Worm (Caenorhabditis elegans): Measurements from ENCODE around the gene plrg-1.

Gene plrg-1

DNA sequence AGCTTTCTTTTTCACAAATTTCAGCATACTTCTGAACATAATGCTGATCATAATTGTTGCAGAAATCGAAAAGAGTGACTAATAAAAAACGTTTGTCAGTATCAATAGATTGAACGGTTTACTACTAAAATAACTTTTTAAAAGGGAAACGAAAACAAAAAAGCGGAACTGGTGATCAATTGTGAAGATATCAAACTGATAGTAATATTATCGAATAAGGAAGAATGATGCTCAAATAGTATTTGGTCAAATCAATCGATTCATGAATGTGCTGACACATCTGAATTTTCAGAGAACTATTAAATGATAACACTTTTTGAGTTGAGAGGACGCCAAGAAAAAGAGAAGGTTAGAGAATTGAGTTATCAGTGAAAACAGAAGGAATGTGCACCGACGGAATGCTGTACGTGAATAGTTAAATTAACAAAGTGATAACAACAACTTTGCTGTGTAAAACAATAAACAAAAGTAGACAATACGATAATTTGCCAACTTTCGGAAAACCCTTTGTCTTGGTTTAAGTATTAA, 31.1 kb downstream of the plrg-1 start, which contains the start of gene D1054.5:
Gene D1054.5 (minus strand): TSS at position 51 of the 528 bp plus-strand sequence.
- TF ChIP-seq nhr-80 (tag; optimal IDR thresholded peaks at IDR 0.05) (peak; percentile 78), bed-1 (GFP tag; IDR thresholded peaks at IDR 0.05) (no peak)

DNA sequence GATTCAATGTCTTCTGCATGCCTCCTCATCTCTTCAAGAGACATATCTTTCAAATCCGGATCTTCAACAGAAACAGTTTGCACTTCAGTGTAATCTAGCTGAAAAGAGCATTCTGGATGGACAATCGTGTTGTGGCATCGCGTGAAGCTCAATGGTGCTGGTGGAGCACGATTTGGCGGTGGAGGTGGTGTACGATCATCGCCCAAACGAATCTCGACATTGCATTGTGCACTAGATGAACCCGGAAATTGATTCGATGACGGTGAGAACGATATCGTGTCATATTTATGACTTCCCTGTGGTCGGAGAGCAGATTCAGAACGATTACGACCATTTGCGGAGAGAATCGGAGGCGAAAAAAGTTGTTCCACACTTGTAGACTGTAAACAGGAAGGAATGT, 34.5 kb downstream of the plrg-1 start:
- no peak for TF ChIP-seq lin-35 (GFP tag; optimal IDR thresholded peaks at IDR 0.05)
- TF ChIP-seq Y56A3A.18 (GFP tag; IDR thresholded peaks at IDR 0.05), result no peak
- no peak for TF ChIP-seq hlh-26 (GFP tag; conservative IDR thresholded peaks at IDR 0.05)
- no peak for TF ChIP-seq nhr-120 (GFP tag; IDR thresholded peaks at IDR 0.05)
- TF ChIP-seq him-1 (tag; optimal IDR thresholded peaks at IDR 0.05), result no peak

ce11 chrV:10771390-10771789, 36.3 kb downstream of the plrg-1 start, which contains the start of gene D1054.3:
D1054.3 (plus strand) TSS chrV:10771451.
- TF ChIP-seq hsf-1 (GFP tag; IDR thresholded peaks at IDR 0.05), result peak; percentile 51; the same call in 1 of the 2 replicates
- no peak for TF ChIP-seq ceh-27 (GFP tag; optimal IDR thresholded peaks at IDR 0.05)
- no peak for TF ChIP-seq C06A6.2 (GFP tag; conservative IDR thresholded peaks at IDR 0.05)
- 0 out of 2 replicates have a peak, but pooled peaks have one; percentile 15 for TF ChIP-seq B0336.3 (GFP tag; IDR thresholded peaks at IDR 0.05)
- 0 out of 2 replicates have a peak, but pooled peaks have one; percentile 50 for TF ChIP-seq F39B2.1 (GFP tag; IDR thresholded peaks at IDR 0.05)
- no peak for TF ChIP-seq K12H6.12 (tag; optimal IDR thresholded peaks at IDR 0.05)
- TF ChIP-seq ekl-4 (GFP tag; IDR thresholded peaks at IDR 0.05), result peak; percentile 50; the same call in 1 of the 2 replicates
- peak; percentile 20 for TF ChIP-seq hrde-1 (tag; optimal IDR thresholded peaks at IDR 0.05; ENCODE audit: borderline replicate concordance)
- 0 out of 2 replicates have a peak, but pooled peaks have one; percentile 63 for TF ChIP-seq Y53G8AR.9 (GFP tag; conservative IDR thresholded peaks at IDR 0.05)
- TF ChIP-seq Y79H2A.3 (GFP tag; conservative IDR thresholded peaks at IDR 0.05), result 0 out of 2 replicates have a peak, but pooled peaks have one; percentile 43
- TF ChIP-seq egl-18 (GFP tag; IDR thresholded peaks at IDR 0.05), result no peak
- peak; percentile 74; the same call in 1 of the 2 replicates for TF ChIP-seq madf-3 (GFP tag; IDR thresholded peaks at IDR 0.05)
- peak; percentile 5 for TF ChIP-seq lin-54 (GFP tag; optimal IDR thresholded peaks at IDR 0.05)
- no peak for TF ChIP-seq nhr-27 (tag; optimal IDR thresholded peaks at IDR 0.05)
- TF ChIP-seq egrh-3 (GFP tag; IDR thresholded peaks at IDR 0.05), result no peak
- TF ChIP-seq snpc-3.4 (tag; optimal IDR thresholded peaks at IDR 0.05), result peak; percentile 15
- peak; percentile 49 for TF ChIP-seq snpc-1.3 (tag; optimal IDR thresholded peaks at IDR 0.05; ENCODE audit: insufficient read depth)
- no peak for TF ChIP-seq dox-1 (GFP tag; IDR thresholded peaks at IDR 0.05)
- 0 out of 2 replicates have a peak, but pooled peaks have one; percentile 41 for TF ChIP-seq nfyb-1 (GFP tag; IDR thresholded peaks at IDR 0.05)
- no peak for TF ChIP-seq F57A8.1 (GFP tag; optimal IDR thresholded peaks at IDR 0.05)
- no peak for TF ChIP-seq lsy-27 (tag; optimal IDR thresholded peaks at IDR 0.05; ENCODE audit: borderline replicate concordance, insufficient read depth)
- no peak for TF ChIP-seq lsl-1 (GFP tag; optimal IDR thresholded peaks at IDR 0.05)
- peak; percentile 49; the same call in 1 of the 2 replicates for TF ChIP-seq madf-6 (GFP tag; IDR thresholded peaks at IDR 0.05)

- TF ChIP-seq ztf-6 (GFP tag; IDR thresholded peaks at IDR 0.05) (no peak), snpc-4 (GFP tag; optimal IDR thresholded peaks at IDR 0.05) (no peak), snpc-4 (tag; optimal IDR thresholded peaks at IDR 0.05) (peak in 1 of 4 experiments; percentile 33), F33H1.4 (GFP tag; IDR thresholded peaks at IDR 0.05) (no peak), mcd-1 (GFP tag; IDR thresholded peaks at IDR 0.05) (peak; percentile 40; the same call in 1 of the 2 replicates), snpc-1.1 (tag; optimal IDR thresholded peaks at IDR 0.05; ENCODE audit: insufficient read depth) (no peak)
Observed at ce11 chrV:10770026-10770425, 37.7 kb downstream of the plrg-1 start, which contains the start of the genes D1054.1 and pas-2. D1054.1 (minus strand) TSS chrV:10770217. pas-2 (plus strand) TSS chrV:10770368.
